Fruit fly (Drosophila melanogaster) whole organism, embryonic: ENCODE data around the gene GC.

Experiments used
- CG10321 ChIP-seq: fragments of 200-800 bp; sonication (Bioruptor generic); IDR thresholded peaks from 2 replicates; pipeline ENCODE4 v1.3.6; 2022; ENCODE audit warnings: missing biosample characterization, missing genetic modification characterization
- CG10543 ChIP-seq: fragments of 200-800 bp; sonication (Bioruptor generic); optimal IDR thresholded peaks from 3 replicates; lab custom pipeline; 2017; ENCODE audit warnings: missing biosample characterization, mild to moderate bottlenecking, missing genetic modification characterization, moderate library complexity
- CG14710 ChIP-seq: fragments of 200-800 bp; sonication (Bioruptor generic); optimal IDR thresholded peaks from 3 replicates; lab custom pipeline; 2019; ENCODE audit warnings: missing biosample characterization, mild to moderate bottlenecking, missing genetic modification characterization, moderate library complexity
- CG30403 ChIP-seq: fragments of 200-800 bp; sonication (Bioruptor generic); optimal IDR thresholded peaks from 3 replicates; lab custom pipeline; 2016; ENCODE audit warnings: missing biosample characterization, missing genetic modification characterization
- CG30431 ChIP-seq: fragments of 200-800 bp; sonication (Bioruptor generic); optimal IDR thresholded peaks from 2 replicates; lab custom pipeline; 2017; ENCODE audit warnings: missing biosample characterization, missing genetic modification characterization
- CG31365 ChIP-seq: fragments of 200-800 bp; sonication (Bioruptor generic); optimal IDR thresholded peaks from 2 replicates; lab custom pipeline; 2018; ENCODE audit warnings: missing biosample characterization, mild to moderate bottlenecking, missing genetic modification characterization
- CG31441 ChIP-seq: fragments of 200-800 bp; sonication (Bioruptor generic); IDR thresholded peaks from 2 replicates; pipeline ENCODE4 v1.3.6; 2022; ENCODE audit warnings: missing biosample characterization, missing genetic modification characterization
- CG3847 ChIP-seq: fragments of 200-800 bp; sonication (Bioruptor generic); IDR thresholded peaks from 2 replicates; pipeline ENCODE4 v1.3.6; 2022; ENCODE audit warnings: missing biosample characterization, missing genetic modification characterization
- CG4617 ChIP-seq: fragments of 200-800 bp; sonication (Bioruptor generic); optimal IDR thresholded peaks from 3 replicates; lab custom pipeline; 2016; ENCODE audit warnings: missing biosample characterization, missing genetic modification characterization, borderline replicate concordance
- CG6854 ChIP-seq: fragments of 200-800 bp; sonication (Bioruptor generic); optimal IDR thresholded peaks from 3 replicates; lab custom pipeline; 2017; ENCODE audit warnings: missing biosample characterization, mild to moderate bottlenecking, missing genetic modification characterization
- CG7928 ChIP-seq: fragments of 200-800 bp; sonication (Bioruptor generic); optimal IDR thresholded peaks from 2 replicates; lab custom pipeline; 2017; ENCODE audit warnings: missing biosample characterization, mild to moderate bottlenecking, missing genetic modification characterization
- CG9609 ChIP-seq: fragments of 200-800 bp; sonication (Bioruptor generic); optimal IDR thresholded peaks from 3 replicates; lab custom pipeline; 2016; ENCODE audit warnings: missing biosample characterization, missing genetic modification characterization
- CoRest ChIP-seq: fragments of 200-800 bp; sonication (Bioruptor generic); optimal IDR thresholded peaks from 3 replicates; lab custom pipeline; 2018; ENCODE audit warnings: missing biosample characterization, mild to moderate bottlenecking, missing genetic modification characterization, moderate library complexity
- Dek ChIP-seq: fragments of 200-800 bp; sonication (Bioruptor generic); optimal IDR thresholded peaks from 3 replicates; lab custom pipeline; 2019; ENCODE audit warnings: missing biosample characterization, mild to moderate bottlenecking, missing genetic modification characterization, moderate library complexity
- Dll ChIP-seq: fragments of 200-800 bp; sonication (Bioruptor generic); IDR thresholded peaks from 4 replicates; pipeline ENCODE4 v1.3.6; 2022; ENCODE audit warnings: missing biosample characterization, missing genetic modification characterization; ENCODE audit not compliant: partially characterized antibody
- Elba2 ChIP-seq: fragments of 200-800 bp; sonication (Bioruptor generic); optimal IDR thresholded peaks from 3 replicates; lab custom pipeline; 2016; ENCODE audit warnings: missing biosample characterization, missing genetic modification characterization
- Ets65A ChIP-seq: fragments of 200-800 bp; sonication (Bioruptor generic); peaks from one replicate; lab custom pipeline; 2016; ENCODE audit warnings: missing biosample characterization, missing genetic modification characterization
- HLH3B ChIP-seq: fragments of 200-800 bp; sonication (Bioruptor generic); IDR thresholded peaks from 2 replicates; pipeline ENCODE4 v1.3.6; 2022; ENCODE audit warnings: missing biosample characterization, missing genetic modification characterization
- Hey ChIP-seq: fragments of 200-800 bp; sonication (Bioruptor generic); optimal IDR thresholded peaks from 3 replicates; lab custom pipeline; 2018; ENCODE audit warnings: missing biosample characterization, mild to moderate bottlenecking, missing genetic modification characterization
- Jarid2 ChIP-seq: fragments of 200-800 bp; sonication (Bioruptor generic); optimal IDR thresholded peaks from 3 replicates; lab custom pipeline; 2017; ENCODE audit warnings: mild to moderate bottlenecking, missing biosample characterization, missing genetic modification reagents, missing genetic modification characterization
- Mrtf ChIP-seq: fragments of 200-800 bp; sonication (Bioruptor generic); IDR thresholded peaks from 3 replicates; pipeline ENCODE4 v1.3.6; 2022; ENCODE audit warnings: missing biosample characterization, missing genetic modification characterization
- Oli ChIP-seq: fragments of 200-800 bp; sonication (Bioruptor generic); optimal IDR thresholded peaks from 2 replicates; lab custom pipeline; 2018; ENCODE audit warnings: missing biosample characterization, mild to moderate bottlenecking, missing genetic modification characterization, moderate library complexity
- Optix ChIP-seq: fragments of 200-800 bp; sonication (Bioruptor generic); IDR thresholded peaks from 3 replicates; pipeline ENCODE4 v1.3.6; 2022; ENCODE audit warnings: missing biosample characterization, missing genetic modification characterization
- PHDP ChIP-seq: fragments of 200-800 bp; sonication (Bioruptor generic); optimal IDR thresholded peaks from 3 replicates; lab custom pipeline; 2018; ENCODE audit warnings: missing biosample characterization, mild to moderate bottlenecking, missing genetic modification characterization, moderate library complexity
- bigmax ChIP-seq: fragments of 200-800 bp; sonication (Bioruptor generic); optimal IDR thresholded peaks from 2 replicates; lab custom pipeline; 2018; ENCODE audit warnings: missing biosample characterization, mild to moderate bottlenecking, missing genetic modification characterization
- br ChIP-seq: fragments of >200 bp; optimal IDR thresholded peaks from 2 replicates; lab custom pipeline; 2017
- caup ChIP-seq: fragments of 200-800 bp; sonication (Bioruptor generic); optimal IDR thresholded peaks from 3 replicates; lab custom pipeline; 2017; ENCODE audit warnings: missing biosample characterization, mild to moderate bottlenecking, missing genetic modification characterization, moderate library complexity; ENCODE audit not compliant: severe bottlenecking
- chif ChIP-seq, 2 experiments: fragments of 200-800 bp; sonication (Bioruptor generic); optimal IDR thresholded peaks; 3 replicates each; lab custom pipeline; 2016; ENCODE audit warnings: missing biosample characterization in 2 of 2, missing genetic modification characterization in 2 of 2
- dati ChIP-seq: fragments of 200-800 bp; sonication (Bioruptor generic); IDR thresholded peaks from 2 replicates; pipeline ENCODE4 v1.3.6; 2022; ENCODE audit warnings: missing biosample characterization, missing genetic modification characterization
- emc ChIP-seq: fragments of 200-800 bp; sonication (Bioruptor generic); optimal IDR thresholded peaks from 2 replicates; lab custom pipeline; 2016; ENCODE audit warnings: missing biosample characterization, missing genetic modification characterization
- en ChIP-seq: fragments of 200-800 bp; sonication (Bioruptor generic); optimal IDR thresholded peaks from 2 replicates; lab custom pipeline; 2016; ENCODE audit warnings: missing biosample characterization, missing genetic modification characterization
- fd3F ChIP-seq: fragments of 200-800 bp; sonication (Bioruptor generic); optimal IDR thresholded peaks from 2 replicates; lab custom pipeline; 2018; ENCODE audit warnings: missing biosample characterization, mild to moderate bottlenecking, missing genetic modification characterization, moderate library complexity
- ftz-f1 ChIP-seq: fragments of 200-800 bp; sonication (Bioruptor generic); optimal IDR thresholded peaks from 2 replicates; lab custom pipeline; 2016; ENCODE audit warnings: missing biosample characterization, missing genetic modification characterization
- mld ChIP-seq: fragments of 200-800 bp; sonication (Bioruptor generic); IDR thresholded peaks from 3 replicates; pipeline ENCODE4 v1.3.6; 2022; ENCODE audit warnings: missing biosample characterization, missing genetic modification characterization; ENCODE audit not compliant: partially characterized antibody
- nmo ChIP-seq: fragments of 200-800 bp; sonication (Bioruptor generic); optimal IDR thresholded peaks from 2 replicates; lab custom pipeline; 2018; ENCODE audit warnings: missing biosample characterization, mild to moderate bottlenecking, missing genetic modification characterization, moderate library complexity
- oc ChIP-seq: fragments of 200-800 bp; sonication (Bioruptor generic); optimal IDR thresholded peaks from 2 replicates; lab custom pipeline; 2018; ENCODE audit warnings: missing biosample characterization, mild to moderate bottlenecking, missing genetic modification characterization, moderate library complexity
- pb ChIP-seq: fragments of 200-800 bp; sonication (Bioruptor generic); optimal IDR thresholded peaks from 3 replicates; lab custom pipeline; 2016; ENCODE audit warnings: missing biosample characterization, missing genetic modification characterization
- pros ChIP-seq: fragments of 200-800 bp; sonication (Bioruptor generic); optimal IDR thresholded peaks from 3 replicates; lab custom pipeline; 2019; ENCODE audit warnings: missing biosample characterization, mild to moderate bottlenecking, missing genetic modification characterization, moderate library complexity
- pzg ChIP-seq: fragments of 200-800 bp; sonication (Bioruptor generic); optimal IDR thresholded peaks from 3 replicates; lab custom pipeline; 2018; ENCODE audit warnings: missing biosample characterization, mild to moderate bottlenecking, missing genetic modification characterization, moderate library complexity
- sd ChIP-seq: fragments of 200-800 bp; sonication (Bioruptor generic); optimal IDR thresholded peaks from 3 replicates; lab custom pipeline; 2018; ENCODE audit warnings: missing biosample characterization, mild to moderate bottlenecking, missing genetic modification characterization, moderate library complexity
- sima ChIP-seq: fragments of 200-800 bp; sonication (Bioruptor generic); optimal IDR thresholded peaks from 2 replicates; lab custom pipeline; 2016; ENCODE audit warnings: missing biosample characterization, missing genetic modification characterization
- slbo ChIP-seq: fragments of 200-800 bp; sonication (Bioruptor generic); IDR thresholded peaks from 2 replicates; pipeline ENCODE4 v1.3.6; 2022; ENCODE audit warnings: missing biosample characterization, missing genetic modification characterization
- sqz ChIP-seq: fragments of 200-800 bp; sonication (Bioruptor generic); optimal IDR thresholded peaks from 3 replicates; lab custom pipeline; 2018; ENCODE audit warnings: missing biosample characterization, mild to moderate bottlenecking, missing genetic modification characterization
- stwl ChIP-seq: fragments of 200-800 bp; sonication (Bioruptor generic); optimal IDR thresholded peaks from 3 replicates; lab custom pipeline; 2018; ENCODE audit warnings: missing biosample characterization, mild to moderate bottlenecking, missing genetic modification characterization, moderate library complexity
- tio ChIP-seq: fragments of 200-800 bp; sonication (Bioruptor generic); optimal IDR thresholded peaks from 2 replicates; lab custom pipeline; 2017; ENCODE audit warnings: missing biosample characterization, missing genetic modification characterization, inconsistent platforms
- trem ChIP-seq: fragments of 200-800 bp; optimal IDR thresholded peaks from 3 replicates; lab custom pipeline; 2019; ENCODE audit warnings: missing biosample characterization, mild to moderate bottlenecking, missing genetic modification characterization, moderate library complexity
- trh ChIP-seq: fragments of 200-800 bp; sonication (Bioruptor generic); optimal IDR thresholded peaks from 2 replicates; lab custom pipeline; 2016; ENCODE audit warnings: missing biosample characterization, missing genetic modification characterization
- twi ChIP-seq: fragments of 200-800 bp; optimal IDR thresholded peaks from 2 replicates; lab custom pipeline; 2019; ENCODE audit warnings: missing biosample characterization, mild to moderate bottlenecking, missing genetic modification characterization, moderate library complexity
- unpg ChIP-seq: fragments of 200-800 bp; sonication (Bioruptor generic); optimal IDR thresholded peaks from 3 replicates; lab custom pipeline; 2018; ENCODE audit warnings: missing biosample characterization, mild to moderate bottlenecking, missing genetic modification characterization, moderate library complexity
- vfl ChIP-seq: fragments of 200-800 bp; sonication (Bioruptor generic); optimal IDR thresholded peaks from 2 replicates; lab custom pipeline; 2016; ENCODE audit warnings: missing biosample characterization, missing genetic modification characterization

Gene GC

DNA sequence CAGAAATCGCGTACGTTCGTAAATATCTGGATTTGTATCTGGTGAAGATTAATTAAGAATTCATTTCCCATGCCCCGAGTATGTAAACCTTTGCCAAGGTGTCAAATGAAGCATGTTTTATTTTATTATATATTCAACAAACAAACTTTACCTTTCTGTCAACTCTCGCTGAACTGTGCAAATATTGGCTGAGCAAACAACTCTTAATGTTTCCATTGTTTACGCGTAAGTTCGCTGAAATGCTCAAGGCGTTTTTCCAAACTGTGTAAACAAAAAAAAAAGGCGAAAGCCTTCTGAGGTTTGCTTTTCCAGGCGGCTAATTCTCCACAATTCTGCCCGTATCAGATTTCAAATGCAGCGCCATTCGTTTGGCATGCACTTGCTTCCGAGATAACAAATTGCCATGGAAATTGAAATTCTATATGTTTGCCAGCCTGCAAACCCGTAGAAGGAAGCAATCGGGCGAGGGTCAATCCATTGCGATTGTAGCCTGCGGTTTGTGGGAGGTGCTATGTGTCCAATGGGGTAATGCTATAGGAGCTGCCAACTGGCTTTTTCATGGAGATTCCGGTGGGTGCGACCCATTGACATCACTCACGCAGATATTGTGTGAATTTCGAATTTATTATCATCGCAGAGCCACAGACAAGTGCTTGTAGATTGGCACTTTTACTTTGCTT is 37.3 kb downstream of the GC start (continued):
- TF ChIP-seq nmo (GFP tag; lab: Kevin White, UChicago), result no peak
- TF ChIP-seq Dek (tag; lab: Kevin White, UChicago), result peak; percentile 80
- peak; percentile 65 for TF ChIP-seq bigmax
- peak; percentile 87 for TF ChIP-seq CG6854 (GFP tag; lab: Kevin White, UChicago)
- peak; percentile 95 for TF ChIP-seq caup (GFP tag; lab: Kevin White, UChicago)
- TF ChIP-seq Dll (GFP tag; lab: Robert Waterston, UW), result no peak
- no peak for TF ChIP-seq pzg (GFP tag; lab: Kevin White, UChicago)
- no peak for TF ChIP-seq mld (GFP tag; lab: Robert Waterston, UW)
- no peak for TF ChIP-seq Elba2 (GFP tag; lab: Kevin White, UChicago)
- TF ChIP-seq en (GFP tag; lab: Kevin White, UChicago), result no peak
- 0 out of 2 replicates have a peak, but pooled peaks have one; percentile 26 for TF ChIP-seq CG10321
- no peak for TF ChIP-seq twi (tag; lab: Kevin White, UChicago)
- TF ChIP-seq CG7928 (GFP tag; lab: Kevin White, UChicago), result peak; percentile 64
- TF ChIP-seq sqz (GFP tag; lab: Kevin White, UChicago), result no peak
- peak; percentile 32 for TF ChIP-seq ftz-f1 (GFP tag; lab: Kevin White, UChicago)
- TF ChIP-seq CG9609 (GFP tag; lab: Kevin White, UChicago), result no peak
- peak; percentile 27; the same call in 1 of the 2 replicates for TF ChIP-seq HLH3B (GFP tag; lab: Robert Waterston, UW)
- TF ChIP-seq oc (tag; lab: Kevin White, UChicago), result no peak
- TF ChIP-seq dati (GFP tag; lab: Robert Waterston, UW), result no peak
- peak; percentile 47; the same call in 1 of the 2 replicates for TF ChIP-seq CG3847 (GFP tag; lab: Robert Waterston, UW)
- peak; percentile 75 for TF ChIP-seq fd3F (GFP tag; lab: Kevin White, UChicago)
- TF ChIP-seq emc (GFP tag; lab: Kevin White, UChicago), result peak; percentile 42
- no peak for TF ChIP-seq Optix (GFP tag; lab: Robert Waterston, UW)
- TF ChIP-seq PHDP (tag; lab: Kevin White, UChicago), result peak; percentile 87
- peak; percentile 65 for TF ChIP-seq unpg (GFP tag; lab: Kevin White, UChicago)
- peak; percentile 79 for TF ChIP-seq CG31365 (tag; lab: Kevin White, UChicago)
- peak; percentile 62 for TF ChIP-seq CoRest (tag; lab: Kevin White, UChicago)
- peak; percentile 82 for TF ChIP-seq CG10543 (GFP tag; lab: Kevin White, UChicago)
- peak in 1 of 2 experiments; percentile 43 for TF ChIP-seq chif (GFP tag; optimal IDR thresholded peaks at IDR 0.05; lab: Kevin White, UChicago)
- no peak for TF ChIP-seq pros
- peak; percentile 14 for TF ChIP-seq vfl (GFP tag; lab: Kevin White, UChicago)
- TF ChIP-seq tio (GFP tag; lab: Kevin White, UChicago), result no peak
- 0 out of 3 replicates have a peak, but pooled peaks have one; percentile 11 for TF ChIP-seq Mrtf (GFP tag; lab: Robert Waterston, UW)
- peak; percentile 38; the same call in 1 of the 2 replicates for TF ChIP-seq CG31441 (GFP tag; lab: Robert Waterston, UW)
- no peak for TF ChIP-seq CG30431 (GFP tag; lab: Kevin White, UChicago)
- TF ChIP-seq CG4617 (GFP tag; lab: Kevin White, UChicago), result no peak
- no peak for TF ChIP-seq br
- no peak for TF ChIP-seq trem (tag; lab: Kevin White, UChicago)
- peak; percentile 3 for TF ChIP-seq Oli
- peak; percentile 26 for TF ChIP-seq CG30403 (GFP tag; lab: Kevin White, UChicago)
- TF ChIP-seq stwl, result no peak
- no peak for TF ChIP-seq trh (GFP tag; lab: Kevin White, UChicago)
- no peak for TF ChIP-seq Ets65A (GFP tag; lab: Kevin White, UChicago)
- peak; percentile 33 for TF ChIP-seq pb (GFP tag; lab: Kevin White, UChicago)
- peak; percentile 77 for TF ChIP-seq Hey
- TF ChIP-seq slbo (GFP tag; lab: Robert Waterston, UW), result peak; percentile 33
- TF ChIP-seq CG14710 (tag; lab: Kevin White, UChicago), result peak; percentile 1
- no peak for TF ChIP-seq sima (GFP tag; lab: Kevin White, UChicago)
- TF ChIP-seq sd (tag; lab: Kevin White, UChicago), result no peak
- peak; percentile 69 for TF ChIP-seq Jarid2 (GFP tag; lab: Kevin White, UChicago)
